Fruit fly (Drosophila melanogaster): ENCODE measurements around the gene klu.

Gene klu

dm6 chr3L:10984557-10984956 lies 24.4 kb downstream of the klu start:
- TF ChIP-seq gl (tag; optimal IDR thresholded peaks at IDR 0.05), result no peak
- TF ChIP-seq CG15710 (tag; optimal IDR thresholded peaks at IDR 0.05), result no peak
- no peak for TF ChIP-seq Pif1B (GFP tag; optimal IDR thresholded peaks at IDR 0.05)
- no peak for TF ChIP-seq Snoo (tag; optimal IDR thresholded peaks at IDR 0.05)
- TF ChIP-seq CG12605 (GFP tag; IDR thresholded peaks at IDR 0.05), result no peak
- TF ChIP-seq Pif1A (GFP tag; optimal IDR thresholded peaks at IDR 0.05), result no peak
- no peak for TF ChIP-seq CG34367 (tag; optimal IDR thresholded peaks at IDR 0.05)
- TF ChIP-seq rn (GFP tag; IDR thresholded peaks at IDR 0.05), result no peak
- no peak for TF ChIP-seq CG4496 (GFP tag; IDR thresholded peaks at IDR 0.05)
- TF ChIP-seq CG8159 (tag; optimal IDR thresholded peaks at IDR 0.05), result no peak
- TF ChIP-seq CG17806 (tag; optimal IDR thresholded peaks at IDR 0.05), result no peak
- no peak for TF ChIP-seq D1 (tag; optimal IDR thresholded peaks at IDR 0.05)
- no peak for TF ChIP-seq CG8301 (tag; optimal IDR thresholded peaks at IDR 0.05)
- no peak for TF ChIP-seq CG9948 (tag; optimal IDR thresholded peaks at IDR 0.05)
- no peak for TF ChIP-seq CG14655 (GFP tag; optimal IDR thresholded peaks at IDR 0.05)
- TF ChIP-seq Ets98B (GFP tag; IDR thresholded peaks at IDR 0.05), result no peak
- no peak for TF ChIP-seq fd96Ca (GFP tag; IDR thresholded peaks at IDR 0.05)

DNA sequence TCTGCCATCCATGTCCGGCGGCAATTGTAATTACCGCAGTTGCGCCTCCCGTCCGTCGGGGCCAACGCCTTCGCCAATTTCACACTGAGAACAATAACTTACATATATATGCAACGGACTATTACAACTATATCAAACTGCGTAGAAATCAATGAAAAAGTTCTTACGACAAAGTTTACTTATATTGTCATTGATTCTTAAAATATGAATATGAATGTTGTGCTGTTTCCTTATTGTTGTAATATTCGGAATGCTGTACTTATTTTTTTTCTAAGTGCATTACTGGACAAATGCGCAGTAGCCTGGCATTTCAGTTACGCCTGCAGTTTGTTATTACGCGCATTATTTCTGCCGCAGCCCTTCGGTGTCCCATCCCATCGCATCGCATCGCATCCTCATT lies 31.6 kb downstream of the klu start:
- TF ChIP-seq CG32121 (GFP tag; IDR thresholded peaks at IDR 0.05) (no peak), CG34367 (tag; optimal IDR thresholded peaks at IDR 0.05) (peak; percentile 70), Pif1B (GFP tag; optimal IDR thresholded peaks at IDR 0.05) (peak; percentile 64), CG8301 (tag; optimal IDR thresholded peaks at IDR 0.05) (peak; percentile 59), CG15710 (tag; optimal IDR thresholded peaks at IDR 0.05) (peak; percentile 66), gl (tag; optimal IDR thresholded peaks at IDR 0.05) (peak; percentile 69), CG9948 (tag; optimal IDR thresholded peaks at IDR 0.05) (peak; percentile 83), Pif1A (GFP tag; optimal IDR thresholded peaks at IDR 0.05) (peak; percentile 55), rn (GFP tag; IDR thresholded peaks at IDR 0.05) (no peak), CG17806 (tag; optimal IDR thresholded peaks at IDR 0.05) (peak; percentile 86), CG13204 (GFP tag; optimal IDR thresholded peaks at IDR 0.05) (peak; percentile 54), CG4496 (GFP tag; IDR thresholded peaks at IDR 0.05) (0 out of 3 replicates have a peak, but pooled peaks have one; percentile 40), D1 (tag; optimal IDR thresholded peaks at IDR 0.05) (peak; percentile 68), CG14655 (GFP tag; optimal IDR thresholded peaks at IDR 0.05) (peak; percentile 71), CG12605 (GFP tag; IDR thresholded peaks at IDR 0.05) (no peak), EcR (GFP tag; optimal IDR thresholded peaks at IDR 0.05) (peak; percentile 66), Snoo (tag; optimal IDR thresholded peaks at IDR 0.05) (peak; percentile 64), CG10348 (GFP tag; IDR thresholded peaks at IDR 0.05) (no peak), CG8159 (tag; optimal IDR thresholded peaks at IDR 0.05) (peak; percentile 87), fd96Ca (GFP tag; IDR thresholded peaks at IDR 0.05) (no peak), Ets98B (GFP tag; IDR thresholded peaks at IDR 0.05) (no peak)

- TF ChIP-seq Ets98B (GFP tag; IDR thresholded peaks at IDR 0.05) (no peak), EcR (GFP tag; optimal IDR thresholded peaks at IDR 0.05) (peak; percentile 8), CG8159 (tag; optimal IDR thresholded peaks at IDR 0.05) (peak; percentile 94), CG32121 (GFP tag; IDR thresholded peaks at IDR 0.05) (no peak), rn (GFP tag; IDR thresholded peaks at IDR 0.05) (0 out of 2 replicates have a peak, but pooled peaks have one; percentile 3), CG9948 (tag; optimal IDR thresholded peaks at IDR 0.05) (peak; percentile 91), CG15710 (tag; optimal IDR thresholded peaks at IDR 0.05) (peak; percentile 89), CG17806 (tag; optimal IDR thresholded peaks at IDR 0.05) (peak; percentile 89), CG4496 (GFP tag; IDR thresholded peaks at IDR 0.05) (peak; percentile 22; the same call in 1 of the 3 replicates), Pif1B (GFP tag; optimal IDR thresholded peaks at IDR 0.05) (peak; percentile 84), CG12605 (GFP tag; IDR thresholded peaks at IDR 0.05) (no peak), D1 (tag; optimal IDR thresholded peaks at IDR 0.05) (peak; percentile 66), CG10348 (GFP tag; IDR thresholded peaks at IDR 0.05) (no peak), CG13204 (GFP tag; optimal IDR thresholded peaks at IDR 0.05) (peak; percentile 70), gl (tag; optimal IDR thresholded peaks at IDR 0.05) (peak; percentile 33), CG14655 (GFP tag; optimal IDR thresholded peaks at IDR 0.05) (peak; percentile 91), CG8301 (tag; optimal IDR thresholded peaks at IDR 0.05) (peak; percentile 81), fd96Ca (GFP tag; IDR thresholded peaks at IDR 0.05) (no peak), Snoo (tag; optimal IDR thresholded peaks at IDR 0.05) (peak; percentile 89), Pif1A (GFP tag; optimal IDR thresholded peaks at IDR 0.05) (peak; percentile 75), CG34367 (tag; optimal IDR thresholded peaks at IDR 0.05) (peak; percentile 75)
Measured at dm6 chr3L:10976478-10976877, 32.5 kb downstream of the klu start.

DNA sequence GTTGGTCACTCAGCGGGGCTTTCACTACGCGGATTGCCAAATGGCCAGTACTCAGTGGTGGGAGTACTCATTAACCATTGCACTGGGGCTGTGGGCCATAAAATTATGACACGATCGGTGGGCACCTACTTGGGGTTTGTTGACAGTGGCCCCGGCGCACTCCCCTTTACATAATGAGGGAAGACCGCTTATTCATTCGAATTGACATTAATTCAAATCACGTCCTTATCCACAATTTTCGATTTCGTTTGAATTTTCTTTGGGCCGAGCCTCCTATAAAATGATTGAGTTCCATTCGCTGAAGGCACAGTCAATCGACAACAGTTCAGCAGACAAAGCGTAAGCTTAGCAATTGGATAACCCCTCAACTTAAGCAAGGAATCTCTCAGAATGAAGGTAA lies 36.6 kb downstream of the klu start, which contains the start of gene CG14147:
TSS of gene CG14147 (plus strand) at position 301 of the 400 bp plus-strand sequence.
- TF ChIP-seq CG8301 (tag; optimal IDR thresholded peaks at IDR 0.05), result no peak
- TF ChIP-seq CG8159 (tag; optimal IDR thresholded peaks at IDR 0.05), result no peak
- no peak for TF ChIP-seq CG34367 (tag; optimal IDR thresholded peaks at IDR 0.05)
- TF ChIP-seq Snoo (tag; optimal IDR thresholded peaks at IDR 0.05), result no peak

dm6 chr3L:10968656-10969055 lies 40.3 kb downstream of the klu start:
- peak; percentile 10 for TF ChIP-seq Pif1B (GFP tag; optimal IDR thresholded peaks at IDR 0.05)
- TF ChIP-seq CG8301 (tag; optimal IDR thresholded peaks at IDR 0.05), result no peak
- TF ChIP-seq gl (tag; optimal IDR thresholded peaks at IDR 0.05), result no peak
- TF ChIP-seq CG13204 (GFP tag; optimal IDR thresholded peaks at IDR 0.05), result peak; percentile 31
- peak; percentile 12 for TF ChIP-seq Pif1A (GFP tag; optimal IDR thresholded peaks at IDR 0.05)
- TF ChIP-seq CG15710 (tag; optimal IDR thresholded peaks at IDR 0.05), result peak; percentile 59
- no peak for TF ChIP-seq EcR (GFP tag; optimal IDR thresholded peaks at IDR 0.05)
- TF ChIP-seq CG17806 (tag; optimal IDR thresholded peaks at IDR 0.05), result peak; percentile 20
- peak; percentile 16 for TF ChIP-seq CG9948 (tag; optimal IDR thresholded peaks at IDR 0.05)
- TF ChIP-seq Snoo (tag; optimal IDR thresholded peaks at IDR 0.05), result peak; percentile 36
- no peak for TF ChIP-seq CG12605 (GFP tag; IDR thresholded peaks at IDR 0.05)
- TF ChIP-seq Ets98B (GFP tag; IDR thresholded peaks at IDR 0.05), result no peak
- TF ChIP-seq CG10348 (GFP tag; IDR thresholded peaks at IDR 0.05), result no peak
- no peak for TF ChIP-seq D1 (tag; optimal IDR thresholded peaks at IDR 0.05)
- no peak for TF ChIP-seq CG4496 (GFP tag; IDR thresholded peaks at IDR 0.05)
- peak; percentile 13 for TF ChIP-seq CG14655 (GFP tag; optimal IDR thresholded peaks at IDR 0.05)
- no peak for TF ChIP-seq fd96Ca (GFP tag; IDR thresholded peaks at IDR 0.05)
- no peak for TF ChIP-seq CG32121 (GFP tag; IDR thresholded peaks at IDR 0.05)
- peak; percentile 30 for TF ChIP-seq CG8159 (tag; optimal IDR thresholded peaks at IDR 0.05)
- no peak for TF ChIP-seq rn (GFP tag; IDR thresholded peaks at IDR 0.05)
- peak; percentile 63 for TF ChIP-seq CG34367 (tag; optimal IDR thresholded peaks at IDR 0.05)

Measured in whole organism, pupa.